Fruit fly (Drosophila melanogaster) whole organism, embryonic: ENCODE measurements around the gene Bx.
A peak's percentile ranks its signal among the peaks of the same experiment; 100 is the strongest.

Source experiments
- ATbp ChIP-seq: fragments of 200-800 bp; sonication (Bioruptor generic); optimal IDR thresholded peaks from 2 replicates; lab custom pipeline; 2017; ENCODE audit warnings: missing biosample characterization, mild to moderate bottlenecking, missing genetic modification characterization, missing genetic modification reagents
- Awh ChIP-seq: fragments of 200-800 bp; sonication (Bioruptor generic); IDR thresholded peaks from 2 replicates; pipeline ENCODE4, ENCODE4 v1.3.6; 2022; ENCODE audit warnings: missing biosample characterization, missing genetic modification characterization
- C15 ChIP-seq: fragments of 200-800 bp; sonication (Bioruptor generic); IDR thresholded peaks from 3 replicates; pipeline ENCODE4 v1.3.6; 2022; ENCODE audit warnings: missing biosample characterization, missing genetic modification characterization
- CG11456 ChIP-seq: fragments of 200-800 bp; sonication (Bioruptor generic); IDR thresholded peaks from 3 replicates; pipeline ENCODE4 v1.3.6; 2022; ENCODE audit warnings: missing biosample characterization, missing genetic modification characterization
- CG13123 ChIP-seq: fragments of 200-800 bp; sonication (Bioruptor generic); optimal IDR thresholded peaks from 2 replicates; lab custom pipeline; 2016; ENCODE audit warnings: missing biosample characterization, missing genetic modification characterization
- CG13624 ChIP-seq: fragments of 200-800 bp; sonication (Bioruptor generic); optimal IDR thresholded peaks from 2 replicates; lab custom pipeline; 2016; ENCODE audit warnings: missing biosample characterization, missing genetic modification characterization
- CG14050 ChIP-seq: fragments of 200-800 bp; sonication (Bioruptor generic); IDR thresholded peaks from 3 replicates; pipeline ENCODE4 v1.3.6; 2022; ENCODE audit warnings: missing biosample characterization, missing genetic modification characterization
- CG14667 ChIP-seq: fragments of 200-800 bp; sonication (Bioruptor generic); IDR thresholded peaks from 2 replicates; pipeline ENCODE4 v1.3.6; 2022; ENCODE audit warnings: missing biosample characterization, missing genetic modification characterization
- CG14860 ChIP-seq: fragments of 200-800 bp; sonication (Bioruptor generic); IDR thresholded peaks from 3 replicates; pipeline ENCODE4 v1.3.6; 2022; ENCODE audit warnings: missing biosample characterization, missing genetic modification characterization; ENCODE audit not compliant: partially characterized antibody
- CG15011 ChIP-seq: fragments of 200-800 bp; sonication (Bioruptor generic); optimal IDR thresholded peaks from 3 replicates; lab custom pipeline; 2018; ENCODE audit warnings: missing biosample characterization, mild to moderate bottlenecking, missing genetic modification characterization
- CG15479 ChIP-seq: fragments of 200-800 bp; sonication (Bioruptor generic); optimal IDR thresholded peaks from 3 replicates; lab custom pipeline; 2019; ENCODE audit warnings: missing biosample characterization, mild to moderate bottlenecking, missing genetic modification characterization, moderate library complexity
- CG17385 ChIP-seq: fragments of 200-800 bp; sonication (Bioruptor generic); optimal IDR thresholded peaks from 3 replicates; lab custom pipeline; 2018; ENCODE audit warnings: missing biosample characterization, mild to moderate bottlenecking, missing genetic modification characterization
- CG2120 ChIP-seq: fragments of 200-800 bp; sonication (Bioruptor generic); optimal IDR thresholded peaks from 3 replicates; lab custom pipeline; 2016; ENCODE audit warnings: missing biosample characterization, missing genetic modification characterization
- CG2889 ChIP-seq: fragments of 200-800 bp; sonication (Bioruptor generic); IDR thresholded peaks from 3 replicates; pipeline ENCODE4 v1.3.6; 2022; ENCODE audit warnings: missing biosample characterization, missing genetic modification characterization
- CG30431 ChIP-seq: fragments of 200-800 bp; sonication (Bioruptor generic); optimal IDR thresholded peaks from 2 replicates; lab custom pipeline; 2017; ENCODE audit warnings: missing biosample characterization, missing genetic modification characterization
- CG32772 ChIP-seq: fragments of 200-800 bp; sonication (Bioruptor generic); IDR thresholded peaks from 2 replicates; pipeline ENCODE4 v1.3.6; 2022; ENCODE audit warnings: missing biosample characterization, missing genetic modification characterization
- CG34376 ChIP-seq: fragments of 200-800 bp; sonication (Bioruptor generic); optimal IDR thresholded peaks from 2 replicates; lab custom pipeline; 2018; ENCODE audit warnings: missing biosample characterization, mild to moderate bottlenecking, missing genetic modification characterization
- CG4282 ChIP-seq: fragments of 200-800 bp; sonication (Bioruptor generic); optimal IDR thresholded peaks from 2 replicates; lab custom pipeline; 2016; ENCODE audit warnings: missing biosample characterization, missing genetic modification characterization
- CG4424 ChIP-seq: fragments of 200-800 bp; sonication (Bioruptor generic); optimal IDR thresholded peaks from 3 replicates; lab custom pipeline; 2016; ENCODE audit warnings: missing biosample characterization, missing genetic modification characterization
- CG4617 ChIP-seq: fragments of 200-800 bp; sonication (Bioruptor generic); optimal IDR thresholded peaks from 3 replicates; lab custom pipeline; 2016; ENCODE audit warnings: missing biosample characterization, missing genetic modification characterization, borderline replicate concordance
- CG8944 ChIP-seq: fragments of 200-800 bp; sonication (Bioruptor generic); optimal IDR thresholded peaks from 3 replicates; lab custom pipeline; 2016; ENCODE audit warnings: missing biosample characterization, missing genetic modification characterization
- CG9727 ChIP-seq: fragments of 200-800 bp; sonication (Bioruptor generic); optimal IDR thresholded peaks from 3 replicates; lab custom pipeline; 2017; ENCODE audit warnings: missing biosample characterization, mild to moderate bottlenecking, missing genetic modification characterization
- Dip3 ChIP-seq: fragments of 200-800 bp; sonication (Bioruptor generic); optimal IDR thresholded peaks from 3 replicates; lab custom pipeline; 2016; ENCODE audit warnings: missing biosample characterization, missing genetic modification characterization
- Fer3 ChIP-seq: fragments of 200-800 bp; sonication (Bioruptor generic); optimal IDR thresholded peaks from 2 replicates; lab custom pipeline; 2018; ENCODE audit warnings: missing biosample characterization, mild to moderate bottlenecking, missing genetic modification characterization, moderate library complexity
- Hmr ChIP-seq: fragments of 200-800 bp; sonication (Bioruptor generic); optimal IDR thresholded peaks from 3 replicates; lab custom pipeline; 2017; ENCODE audit warnings: mild to moderate bottlenecking, missing biosample characterization, missing genetic modification reagents, missing genetic modification characterization
- Hr78 ChIP-seq, 2 experiments: fragments of 200-800 bp in 1 of 2; fragments of >200 bp in 1 of 2; sonication (Bioruptor generic) in 1 of 2; optimal IDR thresholded peaks; 2 replicates each; lab custom pipeline; 2017 to 2019; ENCODE audit warnings: missing biosample characterization in 2 of 2, missing genetic modification characterization in 2 of 2, mild to moderate bottlenecking in 1 of 2, moderate library complexity in 1 of 2
- Myb ChIP-seq: fragments of 200-800 bp; sonication (Bioruptor generic); optimal IDR thresholded peaks from 2 replicates; lab custom pipeline; 2016; ENCODE audit warnings: missing biosample characterization, missing genetic modification characterization
- NC2β ChIP-seq: fragments of 200-800 bp; sonication (Bioruptor generic); optimal IDR thresholded peaks from 2 replicates; lab custom pipeline; 2016; ENCODE audit warnings: missing biosample characterization, missing genetic modification characterization
- Opbp ChIP-seq: fragments of 200-800 bp; sonication (Bioruptor generic); IDR thresholded peaks from 3 replicates; pipeline ENCODE4 v1.3.6; 2022; ENCODE audit warnings: missing biosample characterization, missing genetic modification characterization; ENCODE audit not compliant: partially characterized antibody
- Xbp1 ChIP-seq: fragments of 200-800 bp; sonication (Bioruptor generic); optimal IDR thresholded peaks from 3 replicates; lab custom pipeline; 2016; ENCODE audit warnings: missing biosample characterization, mild to moderate bottlenecking, missing genetic modification characterization
- ase ChIP-seq: fragments of 200-800 bp; sonication (Bioruptor generic); IDR thresholded peaks from 3 replicates; pipeline ENCODE4 v1.3.6; 2022; ENCODE audit warnings: missing biosample characterization, missing genetic modification characterization
- ato ChIP-seq: fragments of 200-800 bp; sonication (Bioruptor generic); IDR thresholded peaks from 2 replicates; pipeline ENCODE4 v1.3.6; 2022; ENCODE audit warnings: missing biosample characterization, missing genetic modification characterization; ENCODE audit not compliant: partially characterized antibody
- eyg ChIP-seq: fragments of 200-800 bp; sonication (Bioruptor generic); optimal IDR thresholded peaks from 3 replicates; lab custom pipeline; 2016; ENCODE audit warnings: missing biosample characterization, missing genetic modification characterization
- fd96Cb ChIP-seq: fragments of 200-800 bp; sonication (Bioruptor generic); optimal IDR thresholded peaks from 2 replicates; lab custom pipeline; 2018; ENCODE audit warnings: missing biosample characterization, mild to moderate bottlenecking, missing genetic modification characterization, moderate library complexity
- gfzf ChIP-seq: fragments of 200-800 bp; sonication (Bioruptor generic); optimal IDR thresholded peaks from 2 replicates; lab custom pipeline; 2016; ENCODE audit warnings: missing biosample characterization, mild to moderate bottlenecking, missing genetic modification characterization, moderate library complexity
- gsb ChIP-seq: fragments of 200-800 bp; sonication (Bioruptor generic); IDR thresholded peaks from 2 replicates; pipeline ENCODE4 v1.3.6; 2022; ENCODE audit warnings: missing biosample characterization, missing genetic modification characterization
- kay ChIP-seq: fragments of 200-800 bp; sonication (Bioruptor generic); optimal IDR thresholded peaks from 2 replicates; lab custom pipeline; 2016; ENCODE audit warnings: missing biosample characterization, missing genetic modification characterization
- lilli ChIP-seq: fragments of 200-800 bp; sonication (Bioruptor generic); optimal IDR thresholded peaks from 3 replicates; lab custom pipeline; 2016; ENCODE audit warnings: missing biosample characterization, missing genetic modification characterization
- lola ChIP-seq, 3 experiments: fragments of >200 bp in 2 of 3; fragments of 200-800 bp in 1 of 3; sonication (Bioruptor generic) in 1 of 3; optimal IDR thresholded peaks; 2 replicates each; lab custom pipeline; 2017 to 2019; ENCODE audit warnings: missing biosample characterization in 3 of 3, missing genetic modification characterization in 3 of 3, mild to moderate bottlenecking in 1 of 3, moderate library complexity in 1 of 3
- p53 ChIP-seq: fragments of 200-800 bp; sonication (Bioruptor generic); optimal IDR thresholded peaks from 2 replicates; lab custom pipeline; 2016; ENCODE audit warnings: missing biosample characterization, missing genetic modification characterization
- pan ChIP-seq, 4 experiments: fragments of >200 bp in 3 of 4; fragments of 200-800 bp in 1 of 4; sonication (Bioruptor generic) in 1 of 4; optimal IDR thresholded peaks in 3 of 4; IDR thresholded peaks in 1 of 4; 2 replicates each; pipeline versions ENCODE4 v1.3.6 to Lab custom; 2017 to 2022; ENCODE audit warnings: missing biosample characterization in 2 of 4, missing genetic modification characterization in 2 of 4, mixed read lengths in 1 of 4
- phol ChIP-seq: fragments of 200-800 bp; sonication (Bioruptor generic); optimal IDR thresholded peaks from 3 replicates; lab custom pipeline; 2018; ENCODE audit warnings: missing biosample characterization, mild to moderate bottlenecking, missing genetic modification characterization, moderate library complexity
- pum ChIP-seq: fragments of 200-800 bp; sonication (Bioruptor generic); optimal IDR thresholded peaks from 2 replicates; lab custom pipeline; 2016; ENCODE audit warnings: missing biosample characterization, missing genetic modification characterization
- ranshi ChIP-seq: fragments of 200-800 bp; sonication (Bioruptor generic); IDR thresholded peaks from 2 replicates; pipeline ENCODE4 v1.3.6; 2022; ENCODE audit warnings: missing biosample characterization, missing genetic modification characterization
- rib ChIP-seq: fragments of 200-800 bp; sonication (Bioruptor generic); IDR thresholded peaks from 2 replicates; pipeline ENCODE4 v1.3.6; 2022; ENCODE audit warnings: missing biosample characterization, missing genetic modification characterization
- scrt ChIP-seq: fragments of 200-800 bp; sonication (Bioruptor generic); optimal IDR thresholded peaks from 2 replicates; lab custom pipeline; 2018; ENCODE audit warnings: missing biosample characterization, mild to moderate bottlenecking, missing genetic modification characterization, moderate library complexity
- seq ChIP-seq: fragments of 200-800 bp; sonication (Bioruptor generic); IDR thresholded peaks from 2 replicates; pipeline ENCODE4 v1.3.6; 2022; ENCODE audit warnings: missing biosample characterization, missing genetic modification characterization
- slbo ChIP-seq: fragments of 200-800 bp; sonication (Bioruptor generic); IDR thresholded peaks from 2 replicates; pipeline ENCODE4 v1.3.6; 2022; ENCODE audit warnings: missing biosample characterization, missing genetic modification characterization
- sob ChIP-seq: fragments of 200-800 bp; sonication (Bioruptor generic); IDR thresholded peaks from 2 replicates; pipeline ENCODE4 v1.3.6; 2022; ENCODE audit warnings: missing biosample characterization, missing genetic modification characterization
- tna ChIP-seq: fragments of 200-800 bp; sonication (Bioruptor generic); IDR thresholded peaks from 2 replicates; pipeline ENCODE4 v1.3.6; 2022; ENCODE audit warnings: missing biosample characterization, missing genetic modification characterization; ENCODE audit not compliant: partially characterized antibody
- zfh2 ChIP-seq: fragments of 200-800 bp; sonication (Bioruptor generic); optimal IDR thresholded peaks from 2 replicates; lab custom pipeline; 2016; ENCODE audit warnings: missing biosample characterization, missing genetic modification characterization

The Bx gene

dm6 chrX:18467881-18468280, 47.3 kb upstream of the Bx start (continued):
- no peak for TF ChIP-seq ase (GFP tag; lab: Robert Waterston, UW)
- TF ChIP-seq pum (GFP tag; lab: Kevin White, UChicago): no peak
- no peak for TF ChIP-seq CG2889 (GFP tag; lab: Robert Waterston, UW)
- TF ChIP-seq CG14667 (GFP tag; lab: Robert Waterston, UW): no peak
- no peak for TF ChIP-seq CG15479 (GFP tag; lab: Kevin White, UChicago)
- no peak for TF ChIP-seq CG30431 (GFP tag; lab: Kevin White, UChicago)
- peak; percentile 68 for TF ChIP-seq CG2120
- no peak for TF ChIP-seq gfzf (GFP tag; lab: Kevin White, UChicago)
- no peak for TF ChIP-seq kay (GFP tag; lab: Kevin White, UChicago)
- peak; percentile 58 for TF ChIP-seq slbo (GFP tag; lab: Robert Waterston, UW)
- TF ChIP-seq Hr78 (GFP tag; optimal IDR thresholded peaks at IDR 0.05; lab: Kevin White, UChicago): no peak
- no peak for TF ChIP-seq ATbp (GFP tag; lab: Kevin White, UChicago)
- TF ChIP-seq CG14050 (GFP tag; lab: Robert Waterston, UW): no peak
- TF ChIP-seq CG4617: no peak
- TF ChIP-seq Dip3 (GFP tag; lab: Kevin White, UChicago): no peak
- no peak for TF ChIP-seq pan (optimal IDR thresholded peaks at IDR 0.05; lab: Kevin White, UChicago)
- peak in 1 of 2 experiments; percentile 58 for TF ChIP-seq pan (GFP tag; optimal IDR thresholded peaks at IDR 0.05 in 1 of 2, IDR thresholded peaks at IDR 0.05 in 1 of 2)
- TF ChIP-seq ato (GFP tag; lab: Robert Waterston, UW): no peak
- TF ChIP-seq scrt (GFP tag; lab: Kevin White, UChicago): peak; percentile 28
- no peak for TF ChIP-seq Awh (GFP tag; lab: Robert Waterston, UW)
- TF ChIP-seq gsb (GFP tag; lab: Robert Waterston, UW): no peak
- no peak for TF ChIP-seq rib (GFP tag; lab: Robert Waterston, UW)
- TF ChIP-seq p53: no peak
- TF ChIP-seq sob: no peak
- TF ChIP-seq CG13123 (GFP tag; lab: Kevin White, UChicago): no peak
- TF ChIP-seq Opbp (GFP tag; lab: Robert Waterston, UW): no peak
- TF ChIP-seq CG17385 (GFP tag; lab: Kevin White, UChicago): peak; percentile 8
- no peak for TF ChIP-seq C15 (GFP tag; lab: Robert Waterston, UW)
- TF ChIP-seq eyg (GFP tag; lab: Kevin White, UChicago): no peak
- TF ChIP-seq Myb (GFP tag; lab: Kevin White, UChicago): no peak
- TF ChIP-seq seq (GFP tag; lab: Robert Waterston, UW): 0 out of 2 replicates have a peak, but pooled peaks have one; percentile 23
- TF ChIP-seq tna (GFP tag; lab: Robert Waterston, UW): no peak
- TF ChIP-seq lola (GFP tag; optimal IDR thresholded peaks at IDR 0.05; lab: Kevin White, UChicago): no peak
- peak; percentile 60; the same call in 1 of the 3 replicates for TF ChIP-seq CG11456 (GFP tag; lab: Robert Waterston, UW)
- TF ChIP-seq CG14860 (GFP tag; lab: Robert Waterston, UW): no peak
- TF ChIP-seq CG8944 (GFP tag; lab: Kevin White, UChicago): no peak
- no peak for TF ChIP-seq CG15011 (GFP tag; lab: Kevin White, UChicago)
- TF ChIP-seq CG4282 (GFP tag; lab: Kevin White, UChicago): no peak
- peak; percentile 48 for TF ChIP-seq Hmr (GFP tag; lab: Kevin White, UChicago)
- TF ChIP-seq Xbp1 (GFP tag; lab: Kevin White, UChicago): peak; percentile 12
- no peak for TF ChIP-seq ranshi (GFP tag; lab: Robert Waterston, UW)
- no peak for TF ChIP-seq CG34376
- TF ChIP-seq phol (tag; lab: Kevin White, UChicago): peak; percentile 5
- TF ChIP-seq CG32772: no peak
- TF ChIP-seq zfh2 (GFP tag; lab: Kevin White, UChicago): no peak
- TF ChIP-seq CG4424 (GFP tag; lab: Kevin White, UChicago): no peak
- peak; percentile 42 for TF ChIP-seq lilli (GFP tag; lab: Kevin White, UChicago)
- no peak for TF ChIP-seq NC2β
- peak; percentile 30 for TF ChIP-seq Fer3 (tag; lab: Kevin White, UChicago)
- TF ChIP-seq CG9727 (GFP tag; lab: Kevin White, UChicago): no peak
- no peak for TF ChIP-seq fd96Cb (tag; lab: Kevin White, UChicago)
- no peak for TF ChIP-seq CG13624
